Fruit fly (Drosophila melanogaster) whole organism, embryonic: Measurements from ENCODE around the gene CG31343.

Experiments used
- Aef1 ChIP-seq: fragments of 200-800 bp; sonication (Bioruptor generic); IDR thresholded peaks from 3 replicates; pipeline ENCODE4 v1.3.6; 2022; ENCODE audit warnings: missing biosample characterization, missing genetic modification characterization
- CG10959 ChIP-seq: fragments of 200-800 bp; sonication (Bioruptor generic); IDR thresholded peaks from 2 replicates; pipeline ENCODE4 v1.3.6; 2022; ENCODE audit warnings: missing biosample characterization, missing genetic modification characterization
- CG10979 ChIP-seq: fragments of 200-800 bp; sonication (Bioruptor generic); optimal IDR thresholded peaks from 2 replicates; lab custom pipeline; 2018; ENCODE audit warnings: missing biosample characterization, mild to moderate bottlenecking, missing genetic modification characterization, moderate library complexity
- CG11560 ChIP-seq: fragments of 200-800 bp; sonication (Bioruptor generic); IDR thresholded peaks from 3 replicates; pipeline ENCODE4 v1.3.6; 2022; ENCODE audit warnings: missing biosample characterization, missing genetic modification characterization
- CG11695 ChIP-seq: fragments of 200-800 bp; sonication (Bioruptor generic); IDR thresholded peaks from 3 replicates; pipeline ENCODE4 v1.3.6; 2022; ENCODE audit warnings: missing biosample characterization, missing genetic modification characterization
- CG12236 ChIP-seq: fragments of 200-800 bp; sonication (Bioruptor generic); optimal IDR thresholded peaks from 2 replicates; lab custom pipeline; 2016; ENCODE audit warnings: missing biosample characterization, missing genetic modification characterization
- CG1233 ChIP-seq: fragments of 200-800 bp; sonication (Bioruptor generic); optimal IDR thresholded peaks from 4 replicates; lab custom pipeline; 2018; ENCODE audit warnings: missing biosample characterization, mild to moderate bottlenecking, missing genetic modification characterization
- CG15601 ChIP-seq: fragments of 200-800 bp; sonication (Bioruptor generic); optimal IDR thresholded peaks from 3 replicates; lab custom pipeline; 2019; ENCODE audit warnings: missing biosample characterization, mild to moderate bottlenecking, missing genetic modification characterization, moderate library complexity
- CG16863 ChIP-seq: fragments of 200-800 bp; sonication (Bioruptor generic); optimal IDR thresholded peaks from 3 replicates; lab custom pipeline; 2016; ENCODE audit warnings: missing biosample characterization, missing genetic modification characterization
- CG2889 ChIP-seq: fragments of 200-800 bp; sonication (Bioruptor generic); IDR thresholded peaks from 3 replicates; pipeline ENCODE4 v1.3.6; 2022; ENCODE audit warnings: missing biosample characterization, missing genetic modification characterization
- CG31365 ChIP-seq: fragments of 200-800 bp; sonication (Bioruptor generic); optimal IDR thresholded peaks from 2 replicates; lab custom pipeline; 2018; ENCODE audit warnings: missing biosample characterization, mild to moderate bottlenecking, missing genetic modification characterization
- CG33213 ChIP-seq: fragments of 200-800 bp; sonication (Bioruptor generic); optimal IDR thresholded peaks from 3 replicates; lab custom pipeline; 2016; ENCODE audit warnings: missing biosample characterization, missing genetic modification characterization
- CG43689 ChIP-seq: fragments of 200-800 bp; sonication (Bioruptor generic); IDR thresholded peaks from 2 replicates; pipeline ENCODE4 v1.3.6; 2022; ENCODE audit warnings: missing biosample characterization, missing genetic modification characterization
- CG6254 ChIP-seq: fragments of 200-800 bp; sonication (Bioruptor generic); optimal IDR thresholded peaks from 3 replicates; lab custom pipeline; 2017; ENCODE audit warnings: mild to moderate bottlenecking, missing biosample characterization, missing genetic modification reagents, missing genetic modification characterization
- CG7963 ChIP-seq: fragments of 200-800 bp; sonication (Bioruptor generic); IDR thresholded peaks from 3 replicates; pipeline ENCODE4 v1.3.6; 2022; ENCODE audit warnings: missing biosample characterization, missing genetic modification characterization; ENCODE audit not compliant: partially characterized antibody
- CG8290 ChIP-seq, 3 experiments: fragments of 200-800 bp; sonication (Bioruptor generic); optimal IDR thresholded peaks; 2 replicates each; lab custom pipeline; 2016 to 2019; ENCODE audit warnings: missing biosample characterization in 3 of 3, missing genetic modification characterization in 3 of 3, mild to moderate bottlenecking in 2 of 3, moderate library complexity in 1 of 3
- CG9609 ChIP-seq: fragments of 200-800 bp; sonication (Bioruptor generic); optimal IDR thresholded peaks from 3 replicates; lab custom pipeline; 2016; ENCODE audit warnings: missing biosample characterization, missing genetic modification characterization
- CG9876 ChIP-seq: fragments of 200-800 bp; sonication (Bioruptor generic); optimal IDR thresholded peaks from 2 replicates; lab custom pipeline; 2016; ENCODE audit warnings: missing biosample characterization, missing genetic modification characterization
- Camta ChIP-seq: fragments of 200-800 bp; sonication (Bioruptor generic); optimal IDR thresholded peaks from 2 replicates; lab custom pipeline; 2016; ENCODE audit warnings: missing biosample characterization, missing genetic modification characterization
- Drgx ChIP-seq: fragments of 200-800 bp; sonication (Bioruptor generic); IDR thresholded peaks from 2 replicates; pipeline ENCODE4 v1.3.6; 2022; ENCODE audit warnings: missing biosample characterization, missing genetic modification characterization
- Jarid2 ChIP-seq: fragments of 200-800 bp; sonication (Bioruptor generic); optimal IDR thresholded peaks from 3 replicates; lab custom pipeline; 2017; ENCODE audit warnings: mild to moderate bottlenecking, missing biosample characterization, missing genetic modification reagents, missing genetic modification characterization
- Lpt ChIP-seq: fragments of >200 bp; optimal IDR thresholded peaks from 2 replicates; lab custom pipeline; 2018; ENCODE audit warnings: missing biosample characterization, missing genetic modification characterization
- NK7.1 ChIP-seq: fragments of 200-800 bp; sonication (Bioruptor generic); optimal IDR thresholded peaks from 3 replicates; lab custom pipeline; 2016; ENCODE audit warnings: missing biosample characterization, missing genetic modification characterization
- Neu2 ChIP-seq: fragments of 200-800 bp; sonication (Bioruptor generic); optimal IDR thresholded peaks from 3 replicates; lab custom pipeline; 2016; ENCODE audit warnings: missing biosample characterization, missing genetic modification characterization, borderline replicate concordance
- Opbp ChIP-seq: fragments of 200-800 bp; sonication (Bioruptor generic); IDR thresholded peaks from 3 replicates; pipeline ENCODE4 v1.3.6; 2022; ENCODE audit warnings: missing biosample characterization, missing genetic modification characterization; ENCODE audit not compliant: partially characterized antibody
- Ravus ChIP-seq: fragments of 200-800 bp; sonication (Bioruptor generic); IDR thresholded peaks from 2 replicates; pipeline ENCODE4 v1.3.6; 2022; ENCODE audit warnings: missing biosample characterization, missing genetic modification characterization
- Trl ChIP-seq, 3 experiments: fragments of >200 bp in 2 of 3; fragments of 200-800 bp in 1 of 3; sonication (Bioruptor generic) in 1 of 3; optimal IDR thresholded peaks; 2 replicates in 1 of 3; 3 replicates in 2 of 3; lab custom pipeline; 2016 to 2017; ENCODE audit warnings: missing biosample characterization in 1 of 3, missing genetic modification characterization in 1 of 3
- Usf ChIP-seq: fragments of 200-800 bp; sonication (Bioruptor generic); optimal IDR thresholded peaks from 2 replicates; lab custom pipeline; 2017; ENCODE audit warnings: missing genotype, missing biosample characterization, missing genetic modification characterization
- al ChIP-seq: fragments of 200-800 bp; sonication (Bioruptor generic); IDR thresholded peaks from 2 replicates; pipeline ENCODE4 v1.3.6; 2022; ENCODE audit warnings: missing biosample characterization, missing genetic modification characterization
- bbx ChIP-seq: fragments of 200-800 bp; sonication (Bioruptor generic); IDR thresholded peaks from 2 replicates; pipeline ENCODE4 v1.3.6; 2022; ENCODE audit warnings: missing biosample characterization, missing genetic modification characterization; ENCODE audit not compliant: partially characterized antibody
- cg ChIP-seq: fragments of 200-800 bp; sonication (Bioruptor generic); optimal IDR thresholded peaks from 3 replicates; lab custom pipeline; 2019; ENCODE audit warnings: missing biosample characterization, mild to moderate bottlenecking, missing genetic modification characterization, moderate library complexity
- chinmo ChIP-seq: fragments of 200-800 bp; sonication (Bioruptor generic); IDR thresholded peaks from 4 replicates; pipeline ENCODE4 v1.3.6; 2022; ENCODE audit warnings: missing biosample characterization, missing genetic modification characterization; ENCODE audit not compliant: partially characterized antibody
- ci ChIP-seq: fragments of 200-800 bp; sonication (Bioruptor generic); IDR thresholded peaks from 3 replicates; pipeline ENCODE4 v1.3.6; 2022; ENCODE audit warnings: missing biosample characterization, missing genetic modification characterization
- crc ChIP-seq: fragments of 200-800 bp; sonication (Bioruptor generic); optimal IDR thresholded peaks from 2 replicates; lab custom pipeline; 2016; ENCODE audit warnings: missing biosample characterization, missing genetic modification characterization
- crp ChIP-seq, 2 experiments: fragments of 200-800 bp; sonication (Bioruptor generic); optimal IDR thresholded peaks; 2 replicates in 1 of 2; 3 replicates in 1 of 2; lab custom pipeline; 2017; ENCODE audit warnings: missing biosample characterization in 2 of 2, missing genetic modification characterization in 2 of 2, mild to moderate bottlenecking in 1 of 2, moderate library complexity in 1 of 2
- eve ChIP-seq, 2 experiments: fragments of >200 bp; optimal IDR thresholded peaks; 2 replicates each; lab custom pipeline; 2017; ENCODE audit warnings: missing biosample characterization in 2 of 2, missing genetic modification characterization in 2 of 2
- jigr1 ChIP-seq: fragments of 200-800 bp; sonication (Bioruptor generic); IDR thresholded peaks from 3 replicates; pipeline ENCODE4 v1.3.6; 2022; ENCODE audit warnings: missing biosample characterization, missing genetic modification characterization
- oc ChIP-seq: fragments of 200-800 bp; sonication (Bioruptor generic); optimal IDR thresholded peaks from 2 replicates; lab custom pipeline; 2018; ENCODE audit warnings: missing biosample characterization, mild to moderate bottlenecking, missing genetic modification characterization, moderate library complexity
- peb ChIP-seq: fragments of 200-800 bp; sonication (Bioruptor generic); IDR thresholded peaks from 2 replicates; pipeline ENCODE4 v1.3.6; 2022; ENCODE audit warnings: missing biosample characterization, missing genetic modification characterization
- pho ChIP-seq: fragments of 200-800 bp; sonication (Bioruptor generic); optimal IDR thresholded peaks from 2 replicates; lab custom pipeline; 2016; ENCODE audit warnings: missing biosample characterization, missing genetic modification characterization
- pnt ChIP-seq: fragments of 200-800 bp; sonication (Bioruptor generic); optimal IDR thresholded peaks from 3 replicates; lab custom pipeline; 2016; ENCODE audit warnings: missing biosample characterization, missing genetic modification characterization
- pzg ChIP-seq: fragments of 200-800 bp; sonication (Bioruptor generic); optimal IDR thresholded peaks from 3 replicates; lab custom pipeline; 2018; ENCODE audit warnings: missing biosample characterization, mild to moderate bottlenecking, missing genetic modification characterization, moderate library complexity
- scrt ChIP-seq: fragments of 200-800 bp; sonication (Bioruptor generic); optimal IDR thresholded peaks from 2 replicates; lab custom pipeline; 2018; ENCODE audit warnings: missing biosample characterization, mild to moderate bottlenecking, missing genetic modification characterization, moderate library complexity
- stwl ChIP-seq: fragments of 200-800 bp; sonication (Bioruptor generic); optimal IDR thresholded peaks from 3 replicates; lab custom pipeline; 2018; ENCODE audit warnings: missing biosample characterization, mild to moderate bottlenecking, missing genetic modification characterization, moderate library complexity
- yki ChIP-seq: fragments of >200 bp; optimal IDR thresholded peaks from 3 replicates; lab custom pipeline; 2018
- zfh2 ChIP-seq: fragments of 200-800 bp; sonication (Bioruptor generic); optimal IDR thresholded peaks from 2 replicates; lab custom pipeline; 2016; ENCODE audit warnings: missing biosample characterization, missing genetic modification characterization

CG31343 gene

dm6 chr3R:21703346-21703745 lies 41.7 kb upstream of the CG31343 start (continued):
- no peak for TF ChIP-seq CG9876 (GFP tag; lab: Kevin White, UChicago)
- TF ChIP-seq CG16863 (GFP tag; lab: Kevin White, UChicago): no peak
- no peak for TF ChIP-seq Lpt (GFP tag; lab: Kevin White, UChicago)
- no peak for TF ChIP-seq pzg (GFP tag; lab: Kevin White, UChicago)
- TF ChIP-seq crc: no peak
- no peak for TF ChIP-seq al
- no peak for TF ChIP-seq stwl (tag; lab: Kevin White, UChicago)
- TF ChIP-seq CG12236 (GFP tag; lab: Kevin White, UChicago): no peak
- peak; percentile 61 for TF ChIP-seq Drgx (GFP tag; lab: Robert Waterston, UW)
- TF ChIP-seq Usf (GFP tag; lab: Kevin White, UChicago): no peak
- TF ChIP-seq CG7963 (GFP tag; lab: Robert Waterston, UW): no peak
- no peak for TF ChIP-seq Neu2 (GFP tag; lab: Kevin White, UChicago)
- no peak for TF ChIP-seq zfh2 (GFP tag; lab: Kevin White, UChicago)
- 0 out of 3 replicates have a peak, but pooled peaks have one; percentile 15 for TF ChIP-seq CG11695 (GFP tag; lab: Robert Waterston, UW)

- TF ChIP-seq CG2889 (GFP tag; lab: Robert Waterston, UW): 0 out of 3 replicates have a peak, but pooled peaks have one; percentile 13
- no peak for TF ChIP-seq Aef1 (GFP tag; lab: Robert Waterston, UW)
- TF ChIP-seq Camta (GFP tag; lab: Kevin White, UChicago): no peak
- TF ChIP-seq Drgx (GFP tag; lab: Robert Waterston, UW): peak; percentile 30; the same call in 1 of the 2 replicates
Observed at dm6 chr3R:21704439-21704838, 40.6 kb upstream of the CG31343 start.

- no peak for TF ChIP-seq CG11560 (tag; lab: Robert Waterston, UW)
- TF ChIP-seq jigr1 (GFP tag; lab: Robert Waterston, UW): no peak
- TF ChIP-seq CG31365 (tag; lab: Kevin White, UChicago): no peak
- TF ChIP-seq scrt (GFP tag; lab: Kevin White, UChicago): peak; percentile 57
- TF ChIP-seq CG9876 (GFP tag; lab: Kevin White, UChicago): no peak
- no peak for TF ChIP-seq CG1233
- no peak for TF ChIP-seq CG8290 (GFP tag; optimal IDR thresholded peaks at IDR 0.05; lab: Kevin White, UChicago)
- peak in 1 of 2 experiments; percentile 18 for TF ChIP-seq CG8290 (tag; optimal IDR thresholded peaks at IDR 0.05; lab: Kevin White, UChicago)
- TF ChIP-seq CG43689: no peak
- peak in 1 of 2 experiments; percentile 82 for TF ChIP-seq eve (GFP tag; optimal IDR thresholded peaks at IDR 0.05; lab: Kevin White, UChicago)
- no peak for TF ChIP-seq pho
- no peak for TF ChIP-seq yki (lab: Kevin White, UChicago)
- TF ChIP-seq CG9609: no peak
- no peak for TF ChIP-seq cg (GFP tag; lab: Kevin White, UChicago)
- no peak for TF ChIP-seq CG10979 (tag; lab: Kevin White, UChicago)
- no peak for TF ChIP-seq peb
- peak; percentile 24; the same call in 1 of the 3 replicates for TF ChIP-seq ci (GFP tag; lab: Robert Waterston, UW)
- peak in 1 of 2 experiments; percentile 52 for TF ChIP-seq Trl (optimal IDR thresholded peaks at IDR 0.05; lab: Kevin White, UChicago)
- TF ChIP-seq Trl (GFP tag; optimal IDR thresholded peaks at IDR 0.05; lab: Kevin White, UChicago): no peak
- TF ChIP-seq Opbp (GFP tag; lab: Robert Waterston, UW): 0 out of 3 replicates have a peak, but pooled peaks have one; percentile 12
- TF ChIP-seq Jarid2 (GFP tag; lab: Kevin White, UChicago): peak; percentile 89
- TF ChIP-seq crp (GFP tag; optimal IDR thresholded peaks at IDR 0.05; lab: Kevin White, UChicago): peak in 1 of 2 experiments; percentile 46
- no peak for TF ChIP-seq NK7.1
- TF ChIP-seq pnt: no peak
- no peak for TF ChIP-seq CG6254 (GFP tag; lab: Kevin White, UChicago)
- TF ChIP-seq CG33213: no peak
- TF ChIP-seq chinmo (GFP tag; lab: Robert Waterston, UW): peak; percentile 84; the same call in 3 of the 4 replicates
- no peak for TF ChIP-seq CG15601 (tag; lab: Kevin White, UChicago)
- peak; percentile 44; the same call in 1 of the 2 replicates for TF ChIP-seq bbx
- no peak for TF ChIP-seq CG12236 (GFP tag; lab: Kevin White, UChicago)
- no peak for TF ChIP-seq Ravus (GFP tag; lab: Robert Waterston, UW)
- TF ChIP-seq CG10959 (GFP tag; lab: Robert Waterston, UW): no peak
- no peak for TF ChIP-seq oc (tag; lab: Kevin White, UChicago)
Observed at dm6 chr3R:21719420-21719933, 25.6 kb upstream of the CG31343 start, which contains the start of gene CG31176. Gene CG31176 (minus strand): TSS chr3R:21719660.
